Fruit fly (Drosophila melanogaster) whole organism, embryonic: Measurements from ENCODE around the gene CG15772.

Experiments
- Atf-2 ChIP-seq: fragments of 200-800 bp; sonication (Bioruptor generic); optimal IDR thresholded peaks from 2 replicates; lab custom pipeline; 2016; ENCODE audit warnings: missing biosample characterization, missing genetic modification characterization
- CG10462 ChIP-seq: fragments of 200-800 bp; sonication (Bioruptor generic); optimal IDR thresholded peaks from 2 replicates; lab custom pipeline; 2016; ENCODE audit warnings: missing biosample characterization, missing genetic modification characterization
- CG10543 ChIP-seq: fragments of 200-800 bp; sonication (Bioruptor generic); optimal IDR thresholded peaks from 3 replicates; lab custom pipeline; 2017; ENCODE audit warnings: missing biosample characterization, mild to moderate bottlenecking, missing genetic modification characterization, moderate library complexity
- CG11504 ChIP-seq: fragments of 200-800 bp; sonication (Bioruptor generic); optimal IDR thresholded peaks from 3 replicates; lab custom pipeline; 2019; ENCODE audit warnings: missing biosample characterization, mild to moderate bottlenecking, missing genetic modification characterization, moderate library complexity
- CG12071 ChIP-seq: fragments of 200-800 bp; sonication (Bioruptor generic); optimal IDR thresholded peaks from 3 replicates; lab custom pipeline; 2018; ENCODE audit warnings: missing biosample characterization, mild to moderate bottlenecking, missing genetic modification characterization
- CG12942 ChIP-seq: fragments of 200-800 bp; sonication (Bioruptor generic); optimal IDR thresholded peaks from 3 replicates; lab custom pipeline; 2016; ENCODE audit warnings: missing biosample characterization, missing genetic modification characterization
- CG13775 ChIP-seq: fragments of 200-800 bp; sonication (Bioruptor generic); optimal IDR thresholded peaks from 3 replicates; lab custom pipeline; 2017; ENCODE audit warnings: missing biosample characterization, mild to moderate bottlenecking, missing genetic modification characterization
- CG14014 ChIP-seq: fragments of 200-800 bp; sonication (Bioruptor generic); IDR thresholded peaks from 2 replicates; pipeline ENCODE4 v1.3.6; 2022; ENCODE audit warnings: missing biosample characterization, missing genetic modification characterization
- CG14050 ChIP-seq: fragments of 200-800 bp; sonication (Bioruptor generic); IDR thresholded peaks from 3 replicates; pipeline ENCODE4 v1.3.6; 2022; ENCODE audit warnings: missing biosample characterization, missing genetic modification characterization
- CG15479 ChIP-seq: fragments of 200-800 bp; sonication (Bioruptor generic); optimal IDR thresholded peaks from 3 replicates; lab custom pipeline; 2019; ENCODE audit warnings: missing biosample characterization, mild to moderate bottlenecking, missing genetic modification characterization, moderate library complexity
- CG2120 ChIP-seq: fragments of 200-800 bp; sonication (Bioruptor generic); optimal IDR thresholded peaks from 3 replicates; lab custom pipeline; 2016; ENCODE audit warnings: missing biosample characterization, missing genetic modification characterization
- CG3065 ChIP-seq: fragments of 200-800 bp; sonication (Bioruptor generic); optimal IDR thresholded peaks from 2 replicates; lab custom pipeline; 2016; ENCODE audit warnings: missing biosample characterization, missing genetic modification characterization
- CG32772 ChIP-seq: fragments of 200-800 bp; sonication (Bioruptor generic); IDR thresholded peaks from 2 replicates; pipeline ENCODE4 v1.3.6; 2022; ENCODE audit warnings: missing biosample characterization, missing genetic modification characterization
- CG34422 ChIP-seq: fragments of 200-800 bp; sonication (Bioruptor generic); IDR thresholded peaks from 3 replicates; pipeline ENCODE4 v1.3.6; 2022; ENCODE audit warnings: missing biosample characterization, missing genetic modification characterization
- CG5953 ChIP-seq: fragments of 200-800 bp; sonication (Bioruptor generic); IDR thresholded peaks from 2 replicates; pipeline ENCODE4 v1.3.6; 2022; ENCODE audit warnings: missing biosample characterization, missing genetic modification characterization
- CG6813 ChIP-seq: fragments of 200-800 bp; sonication (Bioruptor generic); optimal IDR thresholded peaks from 2 replicates; lab custom pipeline; 2017; ENCODE audit warnings: missing biosample characterization, missing genetic modification characterization, mild to moderate bottlenecking, moderate library complexity, missing genetic modification reagents
- CG9727 ChIP-seq: fragments of 200-800 bp; sonication (Bioruptor generic); optimal IDR thresholded peaks from 3 replicates; lab custom pipeline; 2017; ENCODE audit warnings: missing biosample characterization, mild to moderate bottlenecking, missing genetic modification characterization
- CG9817 ChIP-seq: fragments of 200-800 bp; sonication (Bioruptor generic); optimal IDR thresholded peaks from 2 replicates; lab custom pipeline; 2018; ENCODE audit warnings: missing biosample characterization, mild to moderate bottlenecking, missing genetic modification characterization, moderate library complexity
- CG9932 ChIP-seq: fragments of 200-800 bp; sonication (Bioruptor generic); IDR thresholded peaks from 2 replicates; pipeline ENCODE4 v1.3.6; 2022; ENCODE audit warnings: missing biosample characterization, missing genetic modification characterization
- ERR ChIP-seq: fragments of 200-800 bp; sonication (Bioruptor generic); optimal IDR thresholded peaks from 2 replicates; lab custom pipeline; 2016; ENCODE audit warnings: missing biosample characterization, missing genetic modification characterization
- Gug ChIP-seq: fragments of 200-800 bp; sonication (Bioruptor generic); IDR thresholded peaks from 4 replicates; pipeline ENCODE4 v1.3.6; 2022; ENCODE audit warnings: missing biosample characterization, missing genetic modification characterization
- Hr51 ChIP-seq, 2 experiments: fragments of 200-800 bp; sonication (Bioruptor generic); optimal IDR thresholded peaks; 2 replicates in 1 of 2; 3 replicates in 1 of 2; lab custom pipeline; 2016 to 2018; ENCODE audit warnings: missing biosample characterization in 2 of 2, missing genetic modification characterization in 2 of 2, mild to moderate bottlenecking in 1 of 2, moderate library complexity in 1 of 2
- NFAT ChIP-seq: fragments of 200-800 bp; sonication (Bioruptor generic); IDR thresholded peaks from 2 replicates; pipeline ENCODE4 v1.3.6; 2022; ENCODE audit warnings: missing biosample characterization, missing genetic modification characterization
- Taf1 ChIP-seq: fragments of 200-800 bp; sonication (Bioruptor generic); IDR thresholded peaks from 2 replicates; pipeline ENCODE4 v1.3.6; 2022; ENCODE audit warnings: missing biosample characterization, missing genetic modification characterization
- ase ChIP-seq: fragments of 200-800 bp; sonication (Bioruptor generic); IDR thresholded peaks from 3 replicates; pipeline ENCODE4 v1.3.6; 2022; ENCODE audit warnings: missing biosample characterization, missing genetic modification characterization
- caup ChIP-seq: fragments of 200-800 bp; sonication (Bioruptor generic); optimal IDR thresholded peaks from 3 replicates; lab custom pipeline; 2017; ENCODE audit warnings: missing biosample characterization, mild to moderate bottlenecking, missing genetic modification characterization, moderate library complexity; ENCODE audit not compliant: severe bottlenecking
- croc ChIP-seq: fragments of 200-800 bp; sonication (Bioruptor generic); conservative IDR thresholded peaks from 3 replicates; pipeline ENCODE4 v1.3.6; 2022; ENCODE audit warnings: missing biosample characterization, missing genetic modification characterization
- dpn ChIP-seq, 2 experiments: fragments of 200-800 bp; sonication (Bioruptor generic); optimal IDR thresholded peaks; 3 replicates each; lab custom pipeline; 2016; ENCODE audit warnings: missing biosample characterization in 2 of 2, missing genetic modification characterization in 2 of 2
- ind ChIP-seq: fragments of 200-800 bp; sonication (Bioruptor generic); optimal IDR thresholded peaks from 3 replicates; lab custom pipeline; 2016; ENCODE audit warnings: missing biosample characterization, missing genetic modification characterization
- luna ChIP-seq: fragments of 200-800 bp; sonication (Bioruptor generic); optimal IDR thresholded peaks from 2 replicates; lab custom pipeline; 2016; ENCODE audit warnings: missing biosample characterization, missing genetic modification characterization
- p53 ChIP-seq: fragments of 200-800 bp; sonication (Bioruptor generic); optimal IDR thresholded peaks from 2 replicates; lab custom pipeline; 2016; ENCODE audit warnings: missing biosample characterization, missing genetic modification characterization
- pan ChIP-seq, 4 experiments: fragments of >200 bp in 3 of 4; fragments of 200-800 bp in 1 of 4; sonication (Bioruptor generic) in 1 of 4; optimal IDR thresholded peaks in 3 of 4; IDR thresholded peaks in 1 of 4; 2 replicates each; pipeline versions ENCODE4 v1.3.6 to Lab custom; 2017 to 2022; ENCODE audit warnings: missing biosample characterization in 2 of 4, missing genetic modification characterization in 2 of 4, mixed read lengths in 1 of 4
- pros ChIP-seq: fragments of 200-800 bp; sonication (Bioruptor generic); optimal IDR thresholded peaks from 3 replicates; lab custom pipeline; 2019; ENCODE audit warnings: missing biosample characterization, mild to moderate bottlenecking, missing genetic modification characterization, moderate library complexity
- row ChIP-seq: fragments of 200-800 bp; sonication (Bioruptor generic); IDR thresholded peaks from 3 replicates; pipeline ENCODE4 v1.3.6; 2022; ENCODE audit warnings: missing biosample characterization, missing genetic modification characterization
- slbo ChIP-seq: fragments of 200-800 bp; sonication (Bioruptor generic); IDR thresholded peaks from 2 replicates; pipeline ENCODE4 v1.3.6; 2022; ENCODE audit warnings: missing biosample characterization, missing genetic modification characterization
- so ChIP-seq: fragments of 200-800 bp; sonication (Bioruptor generic); IDR thresholded peaks from 3 replicates; pipeline ENCODE4 v1.3.6; 2022; ENCODE audit warnings: missing biosample characterization, missing genetic modification characterization
- sr ChIP-seq: fragments of 200-800 bp; sonication (Bioruptor generic); IDR thresholded peaks from 3 replicates; pipeline ENCODE4 v1.3.6; 2022; ENCODE audit warnings: missing biosample characterization, missing genetic modification characterization
- tx ChIP-seq: fragments of 200-800 bp; sonication (Bioruptor generic); optimal IDR thresholded peaks from 2 replicates; lab custom pipeline; 2016; ENCODE audit warnings: missing biosample characterization, missing genetic modification characterization
- unpg ChIP-seq: fragments of 200-800 bp; sonication (Bioruptor generic); optimal IDR thresholded peaks from 3 replicates; lab custom pipeline; 2018; ENCODE audit warnings: missing biosample characterization, mild to moderate bottlenecking, missing genetic modification characterization, moderate library complexity
- vfl ChIP-seq: fragments of 200-800 bp; sonication (Bioruptor generic); optimal IDR thresholded peaks from 2 replicates; lab custom pipeline; 2016; ENCODE audit warnings: missing biosample characterization, missing genetic modification characterization
- vvl ChIP-seq: fragments of 200-800 bp; sonication (Bioruptor generic); IDR thresholded peaks from 2 replicates; pipeline ENCODE4 v1.3.6; 2022; ENCODE audit warnings: missing biosample characterization, missing genetic modification characterization

CG15772 gene

DNA sequence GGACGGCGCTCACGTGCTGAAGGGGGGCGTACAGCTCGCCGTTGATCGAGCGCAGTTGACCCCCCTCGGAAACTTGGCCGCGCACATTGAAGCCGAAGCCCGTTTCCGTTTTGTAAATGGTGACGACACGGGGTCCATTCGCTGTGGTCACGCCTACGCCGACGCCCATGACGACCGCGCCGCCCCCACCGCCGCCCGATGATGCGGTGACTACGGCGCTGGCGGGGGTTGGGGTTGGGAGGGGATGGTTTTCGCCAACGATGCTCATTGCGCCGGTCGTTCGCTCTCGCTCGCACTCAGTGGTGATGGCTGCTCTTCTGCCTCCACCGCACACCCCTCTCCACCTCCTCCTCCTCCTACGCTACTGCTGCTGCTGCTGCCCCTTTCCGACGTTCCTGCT is 14.9 kb upstream of the CG15772 start (continued):
- TF ChIP-seq CG32772 (GFP tag; lab: Robert Waterston, UW) (0 out of 2 replicates have a peak, but pooled peaks have one; percentile 35), Hr51 (GFP tag; optimal IDR thresholded peaks at IDR 0.05; lab: Kevin White, UChicago) (peak in 1 of 2 experiments; percentile 2), CG14014 (0 out of 2 replicates have a peak, but pooled peaks have one; percentile 8), vfl (GFP tag; lab: Kevin White, UChicago) (no peak), NFAT (GFP tag; lab: Robert Waterston, UW) (0 out of 2 replicates have a peak, but pooled peaks have one; percentile 19), caup (GFP tag; lab: Kevin White, UChicago) (peak; percentile 20), pros (GFP tag; lab: Kevin White, UChicago) (no peak), CG9817 (tag; lab: Kevin White, UChicago) (no peak), Atf-2 (GFP tag; lab: Kevin White, UChicago) (no peak), luna (GFP tag; lab: Kevin White, UChicago) (no peak), p53 (no peak), CG9932 (GFP tag; lab: Robert Waterston, UW) (peak; percentile 57), CG12071 (peak; percentile 4), CG6813 (GFP tag; lab: Kevin White, UChicago) (peak; percentile 41), CG13775 (GFP tag; lab: Kevin White, UChicago) (no peak), CG9727 (GFP tag; lab: Kevin White, UChicago) (no peak), ERR (GFP tag; lab: Kevin White, UChicago) (no peak), CG14050 (0 out of 3 replicates have a peak, but pooled peaks have one; percentile 16), CG3065 (peak; percentile 30), row (GFP tag; lab: Robert Waterston, UW) (peak; percentile 47; the same call in 1 of the 3 replicates), CG2120 (peak; percentile 21), CG15479 (no peak), sr (GFP tag; lab: Robert Waterston, UW) (peak; percentile 82; the same call in 2 of the 3 replicates), so (GFP tag; lab: Robert Waterston, UW) (0 out of 3 replicates have a peak, but pooled peaks have one; percentile 50), CG5953 (0 out of 2 replicates have a peak, but pooled peaks have one; percentile 4), croc (GFP tag; lab: Robert Waterston, UW) (no peak), CG12942 (GFP tag; lab: Kevin White, UChicago) (peak; percentile 8), Gug (GFP tag; lab: Robert Waterston, UW) (peak; percentile 42; the same call in 1 of the 4 replicates), ind (GFP tag; lab: Kevin White, UChicago) (peak; percentile 50), Taf1 (GFP tag; lab: Robert Waterston, UW) (0 out of 2 replicates have a peak, but pooled peaks have one; percentile 15), slbo (GFP tag; lab: Robert Waterston, UW) (peak; percentile 61), tx (GFP tag; lab: Kevin White, UChicago) (no peak), pan (optimal IDR thresholded peaks at IDR 0.05; lab: Kevin White, UChicago) (no peak), pan (GFP tag; optimal IDR thresholded peaks at IDR 0.05 in 1 of 2, IDR thresholded peaks at IDR 0.05 in 1 of 2) (peak in 1 of 2 experiments; percentile 38), ase (GFP tag; lab: Robert Waterston, UW) (peak; percentile 27; the same call in 1 of the 3 replicates), CG11504 (tag; lab: Kevin White, UChicago) (peak; percentile 6), unpg (GFP tag; lab: Kevin White, UChicago) (peak; percentile 7), dpn (GFP tag; optimal IDR thresholded peaks at IDR 0.05; lab: Kevin White, UChicago) (peak in 1 of 2 experiments; percentile 10), vvl (GFP tag; lab: Robert Waterston, UW) (peak; percentile 76), CG10543 (GFP tag; lab: Kevin White, UChicago) (peak; percentile 20), CG34422 (GFP tag; lab: Robert Waterston, UW) (peak; percentile 80; the same call in 1 of the 3 replicates), CG10462 (GFP tag; lab: Kevin White, UChicago) (no peak)
